Fruit fly (Drosophila melanogaster): ENCODE data around the gene CG5112.

The CG5112 gene

dm6 chr3R:25482463-25483173, 8.6 kb upstream of the CG5112 start, which contains the start of the genes XNP, CG42488 and CG5116 (continued):
- TF ChIP-seq exex (tag; optimal IDR thresholded peaks at IDR 0.05) = peak; percentile 51
- TF ChIP-seq cato (GFP tag; optimal IDR thresholded peaks at IDR 0.05; ENCODE audit: borderline replicate concordance) = no peak
- no peak for TF ChIP-seq Hr78 (GFP tag; optimal IDR thresholded peaks at IDR 0.05)
- no peak for TF ChIP-seq CG15073 (GFP tag; optimal IDR thresholded peaks at IDR 0.05)
- TF ChIP-seq Ets97D (GFP tag; optimal IDR thresholded peaks at IDR 0.05) = peak; percentile 71
- TF ChIP-seq tio (GFP tag; optimal IDR thresholded peaks at IDR 0.05) = no peak
- no peak; the same call in 1 of the 2 replicates for TF ChIP-seq CG8765 (GFP tag; IDR thresholded peaks at IDR 0.05)
- TF ChIP-seq CG6813 (GFP tag; optimal IDR thresholded peaks at IDR 0.05) = no peak
- TF ChIP-seq CG30020 (tag; optimal IDR thresholded peaks at IDR 0.05) = peak; percentile 66
- no peak for TF ChIP-seq CG17568 (GFP tag; optimal IDR thresholded peaks at IDR 0.05)
- TF ChIP-seq PHDP (tag; optimal IDR thresholded peaks at IDR 0.05) = no peak
- TF ChIP-seq CG9817 (tag; optimal IDR thresholded peaks at IDR 0.05) = peak; percentile 73
- TF ChIP-seq grn (GFP tag; optimal IDR thresholded peaks at IDR 0.05) = no peak
- TF ChIP-seq Drgx (GFP tag; IDR thresholded peaks at IDR 0.05) = peak; percentile 59
- peak; percentile 83 for TF ChIP-seq CG3847 (GFP tag; IDR thresholded peaks at IDR 0.05)
- TF ChIP-seq NC2β (GFP tag; optimal IDR thresholded peaks at IDR 0.05) = no peak
- TF ChIP-seq E2f2 (GFP tag; IDR thresholded peaks at IDR 0.05) = peak; percentile 62; the same call in 1 of the 2 replicates
- no peak for TF ChIP-seq Sox102F (GFP tag; optimal IDR thresholded peaks at IDR 0.05)
- TF ChIP-seq YL-1 (GFP tag; optimal IDR thresholded peaks at IDR 0.05) = peak; percentile 88
- TF ChIP-seq dpn (GFP tag; optimal IDR thresholded peaks at IDR 0.05) = peak in 1 of 2 experiments; percentile 61
- TF ChIP-seq insv (GFP tag; optimal IDR thresholded peaks at IDR 0.05) = peak in 1 of 2 experiments; percentile 63
- no peak for TF ChIP-seq CG8089 (GFP tag; optimal IDR thresholded peaks at IDR 0.05)
- peak; percentile 91 for TF ChIP-seq Med (GFP tag)
- peak; percentile 69 for TF ChIP-seq CG2712 (tag; optimal IDR thresholded peaks at IDR 0.05)
- no peak for TF ChIP-seq toy (GFP tag; IDR thresholded peaks at IDR 0.05)
- TF ChIP-seq CG12769 (tag; optimal IDR thresholded peaks at IDR 0.05) = no peak
- TF ChIP-seq ftz-f1 (GFP tag; optimal IDR thresholded peaks at IDR 0.05) = peak; percentile 23
- peak; percentile 42 for TF ChIP-seq dm (GFP tag; optimal IDR thresholded peaks at IDR 0.05)
- no peak for TF ChIP-seq CG11696 (GFP tag; IDR thresholded peaks at IDR 0.05)
- TF ChIP-seq Lim3 (GFP tag; IDR thresholded peaks at IDR 0.05) = no peak
- TF ChIP-seq Nf-YC (tag; optimal IDR thresholded peaks at IDR 0.05) = peak; percentile 88
- TF ChIP-seq CG6272 (GFP tag; IDR thresholded peaks at IDR 0.05) = peak; percentile 67
- TF ChIP-seq slou (GFP tag; optimal IDR thresholded peaks at IDR 0.05) = no peak
- TF ChIP-seq chif (GFP tag; optimal IDR thresholded peaks at IDR 0.05) = peak in 1 of 2 experiments; percentile 25
- TF ChIP-seq zfh2 (GFP tag; optimal IDR thresholded peaks at IDR 0.05) = peak; percentile 56
- peak; percentile 64 for TF ChIP-seq CG14014 (GFP tag; IDR thresholded peaks at IDR 0.05)
- no peak for TF ChIP-seq en (GFP tag; optimal IDR thresholded peaks at IDR 0.05)
- TF ChIP-seq unpg (GFP tag; optimal IDR thresholded peaks at IDR 0.05) = no peak
- TF ChIP-seq pzg (GFP tag; optimal IDR thresholded peaks at IDR 0.05) = peak; percentile 72
- no peak for TF ChIP-seq C15 (GFP tag; IDR thresholded peaks at IDR 0.05)
- no peak for TF ChIP-seq HLHmδ (GFP tag; optimal IDR thresholded peaks at IDR 0.05)
- TF ChIP-seq CG5180 (GFP tag; optimal IDR thresholded peaks at IDR 0.05) = no peak
- TF ChIP-seq hkb (optimal IDR thresholded peaks at IDR 0.05) = no peak
- TF ChIP-seq hkb (GFP tag; IDR thresholded peaks at IDR 0.05) = no peak
- no peak for TF ChIP-seq Eip74EF (GFP tag; optimal IDR thresholded peaks at IDR 0.05)
- TF ChIP-seq CG9932 (GFP tag; IDR thresholded peaks at IDR 0.05) = peak; percentile 86
- TF ChIP-seq Six4 (GFP tag; optimal IDR thresholded peaks at IDR 0.05) = peak; percentile 11
- peak; percentile 99 for TF ChIP-seq CG34224 (GFP tag; IDR thresholded peaks at IDR 0.05; ENCODE audit: partially characterized antibody)
- TF ChIP-seq amos (GFP tag; IDR thresholded peaks at IDR 0.05; ENCODE audit: partially characterized antibody) = peak; percentile 97
